Fruit fly (Drosophila melanogaster): ENCODE data around the gene escl.

Gene escl

DNA sequence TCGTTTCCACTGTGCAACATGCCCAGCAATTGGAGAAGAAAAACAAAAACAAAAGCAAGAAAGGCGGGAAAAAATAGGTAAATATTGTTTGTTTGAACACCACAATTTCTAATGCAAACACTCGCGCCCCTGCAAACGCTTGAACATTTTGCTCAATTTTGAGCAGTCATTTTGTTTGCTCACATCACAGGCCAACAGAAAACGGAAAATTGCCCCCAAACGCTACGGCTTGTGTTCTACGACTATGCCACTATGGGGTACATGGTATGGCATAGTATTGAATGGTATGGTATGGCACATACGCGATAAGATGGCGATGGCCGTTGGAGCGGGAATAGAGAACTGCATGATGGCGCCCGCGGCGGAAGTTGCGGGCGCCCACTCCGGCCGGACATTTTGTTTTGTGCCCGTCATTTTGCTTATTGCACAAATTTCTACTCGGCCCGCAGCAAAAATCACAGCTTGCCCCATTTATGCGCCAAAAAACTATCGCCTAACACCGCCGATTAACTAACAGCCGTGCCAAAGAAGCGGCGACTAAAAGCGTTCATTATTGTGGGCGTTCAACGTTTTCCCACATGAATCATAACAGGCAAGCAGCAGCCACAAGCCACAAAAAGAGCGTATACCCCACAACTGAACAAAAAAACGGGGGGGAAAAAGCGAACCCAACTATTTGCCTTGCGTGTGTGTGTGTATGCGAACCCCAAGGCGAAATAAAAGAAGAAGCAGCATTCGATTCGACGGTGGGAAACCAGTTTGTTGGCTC is 13.7 kb downstream of the escl start (continued):
- peak; percentile 18 for TF ChIP-seq CG9609 (GFP tag; optimal IDR thresholded peaks at IDR 0.05)
- TF ChIP-seq Vsx1 (GFP tag; optimal IDR thresholded peaks at IDR 0.05): peak; percentile 88
- TF ChIP-seq Tbp (GFP tag; optimal IDR thresholded peaks at IDR 0.05): no peak
- peak; percentile 38 for TF ChIP-seq CG7928 (GFP tag; optimal IDR thresholded peaks at IDR 0.05)
- TF ChIP-seq Ets97D (GFP tag; optimal IDR thresholded peaks at IDR 0.05): peak; percentile 32
- no peak for TF ChIP-seq fru (optimal IDR thresholded peaks at IDR 0.05)
- no peak for TF ChIP-seq MBD-R2 (GFP tag; IDR thresholded peaks at IDR 0.05)
- peak in 1 of 2 experiments; percentile 38 for TF ChIP-seq Eip74EF (GFP tag; optimal IDR thresholded peaks at IDR 0.05)
- TF ChIP-seq D19A (tag; optimal IDR thresholded peaks at IDR 0.05): peak; percentile 52
- peak; percentile 68 for TF ChIP-seq pfk (GFP tag; optimal IDR thresholded peaks at IDR 0.05)
- peak; percentile 32 for TF ChIP-seq CG10654 (GFP tag; optimal IDR thresholded peaks at IDR 0.05)
- TF ChIP-seq tgo (GFP tag; IDR thresholded peaks at IDR 0.05): no peak
- peak; percentile 69 for TF ChIP-seq her (GFP tag; optimal IDR thresholded peaks at IDR 0.05)
- TF ChIP-seq NC2α (GFP tag; optimal IDR thresholded peaks at IDR 0.05): peak; percentile 72
- no peak for TF ChIP-seq CG2199 (GFP tag; IDR thresholded peaks at IDR 0.05)
- peak in 1 of 2 experiments; percentile 80 for TF ChIP-seq bsh (GFP tag; optimal IDR thresholded peaks at IDR 0.05)
- TF ChIP-seq ham (GFP tag; IDR thresholded peaks at IDR 0.05): no peak
- TF ChIP-seq Pdp1 (GFP tag; optimal IDR thresholded peaks at IDR 0.05): peak; percentile 46 to 55
- no peak for TF ChIP-seq CG8765 (GFP tag; IDR thresholded peaks at IDR 0.05)
- TF ChIP-seq fd96Cb (tag; optimal IDR thresholded peaks at IDR 0.05): peak; percentile 2
- peak; percentile 60 for TF ChIP-seq cg (GFP tag; optimal IDR thresholded peaks at IDR 0.05)
- TF ChIP-seq Optix (GFP tag; IDR thresholded peaks at IDR 0.05): no peak
- no peak for TF ChIP-seq gce (GFP tag; IDR thresholded peaks at IDR 0.05)
- TF ChIP-seq mld (GFP tag; IDR thresholded peaks at IDR 0.05; ENCODE audit: partially characterized antibody): no peak
- peak; percentile 70 for TF ChIP-seq unpg (GFP tag; optimal IDR thresholded peaks at IDR 0.05)
- TF ChIP-seq Hand (GFP tag; optimal IDR thresholded peaks at IDR 0.05): no peak
- TF ChIP-seq CG1233 (GFP tag; optimal IDR thresholded peaks at IDR 0.05): peak; percentile 75
- TF ChIP-seq mam (GFP tag; optimal IDR thresholded peaks at IDR 0.05): peak; percentile 30
- TF ChIP-seq CG12769 (tag; optimal IDR thresholded peaks at IDR 0.05): peak; percentile 91
- peak; percentile 63 for TF ChIP-seq Ets65A (GFP tag)
- TF ChIP-seq CG6689 (GFP tag; IDR thresholded peaks at IDR 0.05): no peak
- TF ChIP-seq CG7745 (tag; optimal IDR thresholded peaks at IDR 0.05): peak; percentile 86
- TF ChIP-seq C15 (GFP tag; IDR thresholded peaks at IDR 0.05): no peak
- no peak for TF ChIP-seq Hr78 (GFP tag; optimal IDR thresholded peaks at IDR 0.05)
- TF ChIP-seq Trl (optimal IDR thresholded peaks at IDR 0.05): no peak
- TF ChIP-seq Trl (GFP tag; optimal IDR thresholded peaks at IDR 0.05): peak; percentile 79
- TF ChIP-seq Dip2 (GFP tag; IDR thresholded peaks at IDR 0.05): no peak
- TF ChIP-seq pnt (GFP tag; optimal IDR thresholded peaks at IDR 0.05): peak; percentile 32
- peak; percentile 20 for TF ChIP-seq Fer3 (tag; optimal IDR thresholded peaks at IDR 0.05)
- no peak for TF ChIP-seq cad (GFP tag; optimal IDR thresholded peaks at IDR 0.05)
- TF ChIP-seq ken (GFP tag; IDR thresholded peaks at IDR 0.05): no peak
- TF ChIP-seq CG15011 (GFP tag; optimal IDR thresholded peaks at IDR 0.05): peak; percentile 55
- peak; percentile 96 for TF ChIP-seq CG3838 (GFP tag; optimal IDR thresholded peaks at IDR 0.05)
- no peak for TF ChIP-seq ci (GFP tag; IDR thresholded peaks at IDR 0.05)
- peak; percentile 50 for TF ChIP-seq dmrt99B (tag; optimal IDR thresholded peaks at IDR 0.05)
- no peak for TF ChIP-seq CG17186 (GFP tag; optimal IDR thresholded peaks at IDR 0.05)
- TF ChIP-seq Atf6 (GFP tag; IDR thresholded peaks at IDR 0.05): no peak
- no peak for TF ChIP-seq Opbp (GFP tag; IDR thresholded peaks at IDR 0.05; ENCODE audit: partially characterized antibody)
- no peak for TF ChIP-seq ase (GFP tag; IDR thresholded peaks at IDR 0.05)
- peak; percentile 7 for TF ChIP-seq Spps (tag; optimal IDR thresholded peaks at IDR 0.05)

All from whole organism, embryonic.